Fruit fly (Drosophila melanogaster): ENCODE results near the gene alpha-Est4.

DNA sequence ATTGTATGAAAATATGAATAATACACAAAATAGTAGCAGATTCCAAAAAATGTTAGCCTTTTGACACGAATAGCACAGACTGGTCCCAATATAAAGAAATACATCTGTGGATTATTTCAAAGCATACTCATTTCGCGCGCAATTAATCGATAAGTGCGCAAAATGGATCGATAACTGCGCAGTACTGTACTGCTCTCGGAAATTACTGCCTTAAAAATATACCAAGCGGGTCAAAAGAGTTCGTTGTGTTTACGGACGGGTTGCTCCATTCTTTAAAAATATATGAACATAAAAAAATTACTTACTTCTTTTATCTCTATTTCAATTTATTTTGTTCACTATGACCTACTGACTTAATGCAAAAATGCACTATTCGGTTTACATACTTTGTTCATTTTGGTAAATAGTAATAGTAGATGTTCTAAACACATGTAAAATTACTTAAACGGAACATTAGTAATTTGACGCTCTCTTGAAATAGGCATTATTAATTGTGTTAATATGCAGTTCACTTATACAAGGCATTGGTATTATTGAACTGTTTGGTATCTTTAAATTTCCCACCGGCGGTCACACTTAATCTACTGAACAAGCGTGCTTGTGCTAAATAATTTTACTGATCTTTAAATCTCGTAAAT is 8.1 kb downstream of the alpha-Est4 start, which contains the start of the genes Rtnl2 and alphaTub84D:
- TF ChIP-seq CG8478 (optimal IDR thresholded peaks at IDR 0.05) (no peak), CTCF (optimal IDR thresholded peaks at IDR 0.05) (no peak)
